Worm (Caenorhabditis elegans): ENCODE measurements around the gene C25D7.15.

DNA sequence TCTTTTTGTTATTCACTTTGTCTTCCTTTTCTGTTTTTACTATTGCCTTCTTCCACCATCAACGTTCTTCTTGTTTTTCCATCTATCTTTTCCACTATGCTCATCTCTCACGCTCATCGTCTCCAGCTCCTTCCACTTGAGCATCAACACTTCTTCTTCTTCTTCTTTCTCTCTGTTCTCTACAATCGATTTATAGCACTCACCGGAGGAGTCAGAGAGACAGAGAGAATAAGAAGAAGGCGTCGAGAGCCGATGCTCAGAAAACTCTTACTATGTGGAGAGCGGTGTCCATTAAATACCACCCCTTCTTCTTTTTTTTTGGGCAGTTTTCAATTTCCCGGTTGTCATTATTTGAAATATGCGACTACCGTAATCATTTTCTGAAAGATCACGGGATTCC lies 15.3 kb downstream of the C25D7.15 start:
- TF ChIP-seq lin-39 (tag; optimal IDR thresholded peaks at IDR 0.05) (peak; percentile 78), ztf-4 (tag; optimal IDR thresholded peaks at IDR 0.05) (no peak), egl-5 (tag; optimal IDR thresholded peaks at IDR 0.05) (peak; percentile 19)

Data from whole organism, L3 larva.